Fruit fly (Drosophila melanogaster) whole organism, embryonic: ENCODE measurements around the gene Tom70.
A peak's percentile ranks its signal among the peaks of the same experiment; 100 is the strongest.

Source experiments
- B-H1 ChIP-seq: fragments of 200-800 bp; sonication (Bioruptor generic); IDR thresholded peaks from 3 replicates; pipeline ENCODE4 v1.3.6; 2022; ENCODE audit warnings: missing biosample characterization, missing genetic modification characterization
- CG11093 ChIP-seq: fragments of 200-800 bp; sonication (Bioruptor generic); IDR thresholded peaks from 3 replicates; pipeline ENCODE4 v1.3.6; 2022; ENCODE audit warnings: missing biosample characterization, missing genetic modification characterization
- CG12219 ChIP-seq: fragments of 200-800 bp; sonication (Bioruptor generic); optimal IDR thresholded peaks from 3 replicates; lab custom pipeline; 2018; ENCODE audit warnings: missing biosample characterization, mild to moderate bottlenecking, missing genetic modification characterization
- CG12744 ChIP-seq: fragments of 200-800 bp; sonication (Bioruptor generic); optimal IDR thresholded peaks from 2 replicates; lab custom pipeline; 2016; ENCODE audit warnings: missing biosample characterization, missing genetic modification characterization
- CG17385 ChIP-seq: fragments of 200-800 bp; sonication (Bioruptor generic); optimal IDR thresholded peaks from 3 replicates; lab custom pipeline; 2018; ENCODE audit warnings: missing biosample characterization, mild to moderate bottlenecking, missing genetic modification characterization
- CG1792 ChIP-seq: fragments of 200-800 bp; sonication (Bioruptor generic); optimal IDR thresholded peaks from 2 replicates; lab custom pipeline; 2016; ENCODE audit warnings: missing biosample characterization, missing genetic modification characterization
- CG18011 ChIP-seq: fragments of 200-800 bp; sonication (Bioruptor generic); optimal IDR thresholded peaks from 2 replicates; lab custom pipeline; 2017; ENCODE audit warnings: missing biosample characterization, missing genetic modification characterization, mild to moderate bottlenecking, moderate library complexity, missing genotype
- CG32772 ChIP-seq: fragments of 200-800 bp; sonication (Bioruptor generic); IDR thresholded peaks from 2 replicates; pipeline ENCODE4 v1.3.6; 2022; ENCODE audit warnings: missing biosample characterization, missing genetic modification characterization
- CG34422 ChIP-seq: fragments of 200-800 bp; sonication (Bioruptor generic); IDR thresholded peaks from 3 replicates; pipeline ENCODE4 v1.3.6; 2022; ENCODE audit warnings: missing biosample characterization, missing genetic modification characterization
- CG3726 ChIP-seq: fragments of 200-800 bp; sonication (Bioruptor generic); IDR thresholded peaks from 3 replicates; pipeline ENCODE4, ENCODE4 v1.3.6; 2022; ENCODE audit warnings: missing biosample characterization, missing genetic modification characterization
- CG6654 ChIP-seq: fragments of 200-800 bp; sonication (Bioruptor generic); optimal IDR thresholded peaks from 2 replicates; lab custom pipeline; 2017; ENCODE audit warnings: missing biosample characterization, mild to moderate bottlenecking, missing genetic modification characterization
- CG7372 ChIP-seq: fragments of 200-800 bp; sonication (Bioruptor generic); IDR thresholded peaks from 2 replicates; pipeline ENCODE4 v1.3.6; 2022; ENCODE audit warnings: missing biosample characterization, missing genetic modification characterization
- CoRest ChIP-seq: fragments of 200-800 bp; sonication (Bioruptor generic); optimal IDR thresholded peaks from 3 replicates; lab custom pipeline; 2018; ENCODE audit warnings: missing biosample characterization, mild to moderate bottlenecking, missing genetic modification characterization, moderate library complexity
- Dll ChIP-seq: fragments of 200-800 bp; sonication (Bioruptor generic); IDR thresholded peaks from 4 replicates; pipeline ENCODE4 v1.3.6; 2022; ENCODE audit warnings: missing biosample characterization, missing genetic modification characterization; ENCODE audit not compliant: partially characterized antibody
- Doc3 ChIP-seq: fragments of 200-800 bp; sonication (Bioruptor generic); IDR thresholded peaks from 3 replicates; pipeline ENCODE4 v1.3.6; 2022; ENCODE audit warnings: missing biosample characterization, missing genetic modification characterization; ENCODE audit not compliant: partially characterized antibody
- Ets65A ChIP-seq: fragments of 200-800 bp; sonication (Bioruptor generic); peaks from one replicate; lab custom pipeline; 2016; ENCODE audit warnings: missing biosample characterization, missing genetic modification characterization
- HLH4C ChIP-seq: fragments of 200-800 bp; sonication (Bioruptor generic); IDR thresholded peaks from 3 replicates; pipeline ENCODE4 v1.3.6; 2022; ENCODE audit warnings: missing biosample characterization, missing genetic modification characterization; ENCODE audit not compliant: partially characterized antibody
- Hmr ChIP-seq: fragments of 200-800 bp; sonication (Bioruptor generic); optimal IDR thresholded peaks from 3 replicates; lab custom pipeline; 2017; ENCODE audit warnings: mild to moderate bottlenecking, missing biosample characterization, missing genetic modification reagents, missing genetic modification characterization
- MBD-R2 ChIP-seq: fragments of 200-800 bp; sonication (Bioruptor generic); IDR thresholded peaks from 2 replicates; pipeline ENCODE4 v1.3.6; 2022; ENCODE audit warnings: missing biosample characterization, missing genetic modification characterization
- Max ChIP-seq: fragments of 200-800 bp; sonication (Bioruptor generic); optimal IDR thresholded peaks from 2 replicates; lab custom pipeline; 2016; ENCODE audit warnings: missing biosample characterization, mild to moderate bottlenecking, missing genetic modification characterization
- Neu2 ChIP-seq: fragments of 200-800 bp; sonication (Bioruptor generic); optimal IDR thresholded peaks from 3 replicates; lab custom pipeline; 2016; ENCODE audit warnings: missing biosample characterization, missing genetic modification characterization, borderline replicate concordance
- Opbp ChIP-seq: fragments of 200-800 bp; sonication (Bioruptor generic); IDR thresholded peaks from 3 replicates; pipeline ENCODE4 v1.3.6; 2022; ENCODE audit warnings: missing biosample characterization, missing genetic modification characterization; ENCODE audit not compliant: partially characterized antibody
- Scr ChIP-seq: fragments of 200-800 bp; sonication (Bioruptor generic); IDR thresholded peaks from 2 replicates; pipeline ENCODE4 v1.3.6; 2022; ENCODE audit warnings: missing biosample characterization, missing genetic modification characterization; ENCODE audit not compliant: partially characterized antibody
- Trl ChIP-seq, 3 experiments: fragments of >200 bp in 2 of 3; fragments of 200-800 bp in 1 of 3; sonication (Bioruptor generic) in 1 of 3; optimal IDR thresholded peaks; 2 replicates in 1 of 3; 3 replicates in 2 of 3; lab custom pipeline; 2016 to 2017; ENCODE audit warnings: missing biosample characterization in 1 of 3, missing genetic modification characterization in 1 of 3
- bowl ChIP-seq: fragments of 200-800 bp; sonication (Bioruptor generic); IDR thresholded peaks from 2 replicates; pipeline ENCODE4 v1.3.6; 2022; ENCODE audit warnings: missing biosample characterization, missing genetic modification characterization
- bsh ChIP-seq, 2 experiments: fragments of 200-800 bp; sonication (Bioruptor generic); optimal IDR thresholded peaks; 2 replicates each; lab custom pipeline; 2017 to 2018; ENCODE audit warnings: mild to moderate bottlenecking in 2 of 2, missing biosample characterization in 2 of 2, missing genetic modification characterization in 2 of 2, moderate library complexity in 1 of 2
- cad ChIP-seq: fragments of >200 bp; optimal IDR thresholded peaks from 2 replicates; lab custom pipeline; 2017; ENCODE audit warnings: missing biosample characterization, missing genetic modification characterization
- crol ChIP-seq: fragments of 200-800 bp; sonication (Bioruptor generic); IDR thresholded peaks from 2 replicates; pipeline ENCODE4 v1.3.6; 2022; ENCODE audit warnings: missing biosample characterization, missing genetic modification characterization
- ftz-f1 ChIP-seq: fragments of 200-800 bp; sonication (Bioruptor generic); optimal IDR thresholded peaks from 2 replicates; lab custom pipeline; 2016; ENCODE audit warnings: missing biosample characterization, missing genetic modification characterization
- fu2 ChIP-seq: fragments of 200-800 bp; sonication (Bioruptor generic); optimal IDR thresholded peaks from 2 replicates; lab custom pipeline; 2016; ENCODE audit warnings: missing biosample characterization, missing genetic modification characterization
- gfzf ChIP-seq: fragments of 200-800 bp; sonication (Bioruptor generic); optimal IDR thresholded peaks from 2 replicates; lab custom pipeline; 2016; ENCODE audit warnings: missing biosample characterization, mild to moderate bottlenecking, missing genetic modification characterization, moderate library complexity
- hb ChIP-seq: fragments of 200-800 bp; sonication (Bioruptor generic); IDR thresholded peaks from 3 replicates; pipeline ENCODE4 v1.3.6; 2022; ENCODE audit warnings: missing biosample characterization, missing genetic modification characterization; ENCODE audit not compliant: partially characterized antibody
- hkb ChIP-seq, 2 experiments: fragments of 200-800 bp in 1 of 2; fragments of >200 bp in 1 of 2; sonication (Bioruptor generic) in 1 of 2; IDR thresholded peaks in 1 of 2; optimal IDR thresholded peaks in 1 of 2; 2 replicates each; pipeline versions ENCODE4 v1.3.6 to Lab custom; 2017 to 2022; ENCODE audit warnings: missing biosample characterization in 1 of 2, missing genetic modification characterization in 1 of 2
- jumu ChIP-seq: fragments of 200-800 bp; sonication (Bioruptor generic); optimal IDR thresholded peaks from 3 replicates; lab custom pipeline; 2016; ENCODE audit warnings: missing biosample characterization, missing genetic modification characterization
- knrl ChIP-seq: fragments of 200-800 bp; sonication (Bioruptor generic); IDR thresholded peaks from 3 replicates; pipeline ENCODE4 v1.3.6; 2022; ENCODE audit warnings: missing biosample characterization, missing genetic modification characterization; ENCODE audit not compliant: partially characterized antibody
- luna ChIP-seq: fragments of 200-800 bp; sonication (Bioruptor generic); optimal IDR thresholded peaks from 2 replicates; lab custom pipeline; 2016; ENCODE audit warnings: missing biosample characterization, missing genetic modification characterization
- onecut ChIP-seq: fragments of 200-800 bp; sonication (Bioruptor generic); IDR thresholded peaks from 2 replicates; pipeline ENCODE4 v1.3.6; 2022; ENCODE audit warnings: missing biosample characterization, missing genetic modification characterization
- phol ChIP-seq: fragments of 200-800 bp; sonication (Bioruptor generic); optimal IDR thresholded peaks from 3 replicates; lab custom pipeline; 2018; ENCODE audit warnings: missing biosample characterization, mild to moderate bottlenecking, missing genetic modification characterization, moderate library complexity
- pum ChIP-seq: fragments of 200-800 bp; sonication (Bioruptor generic); optimal IDR thresholded peaks from 2 replicates; lab custom pipeline; 2016; ENCODE audit warnings: missing biosample characterization, missing genetic modification characterization
- slou ChIP-seq: fragments of 200-800 bp; sonication (Bioruptor generic); optimal IDR thresholded peaks from 3 replicates; lab custom pipeline; 2016; ENCODE audit warnings: missing biosample characterization, missing genetic modification characterization
- sug ChIP-seq: fragments of 200-800 bp; optimal IDR thresholded peaks from 2 replicates; lab custom pipeline; 2019; ENCODE audit warnings: missing biosample characterization, mild to moderate bottlenecking, missing genetic modification characterization, moderate library complexity
- tll ChIP-seq, 2 experiments: fragments of 200-800 bp in 1 of 2; fragments of >200 bp in 1 of 2; sonication (Bioruptor generic) in 1 of 2; optimal IDR thresholded peaks; 2 replicates each; lab custom pipeline; 2017 to 2019; ENCODE audit warnings: missing biosample characterization in 2 of 2, missing genetic modification characterization in 2 of 2, mild to moderate bottlenecking in 1 of 2, moderate library complexity in 1 of 2
- ttk ChIP-seq: fragments of 200-800 bp; sonication (Bioruptor generic); IDR thresholded peaks from 2 replicates; pipeline ENCODE4 v2.1.2; 2022; ENCODE audit warnings: missing biosample characterization, missing genetic modification characterization
- usp ChIP-seq: fragments of >200 bp; optimal IDR thresholded peaks from 2 replicates; lab custom pipeline; 2017; ENCODE audit warnings: missing biosample characterization, missing genetic modification characterization
- vfl ChIP-seq: fragments of 200-800 bp; sonication (Bioruptor generic); optimal IDR thresholded peaks from 2 replicates; lab custom pipeline; 2016; ENCODE audit warnings: missing biosample characterization, missing genetic modification characterization
- z ChIP-seq: fragments of 200-800 bp; sonication (Bioruptor generic); IDR thresholded peaks from 3 replicates; pipeline ENCODE4 v1.3.6; 2022; ENCODE audit warnings: missing biosample characterization, missing genetic modification characterization
- zen ChIP-seq: fragments of 200-800 bp; sonication (Bioruptor generic); optimal IDR thresholded peaks from 3 replicates; lab custom pipeline; 2018; ENCODE audit warnings: missing biosample characterization, mild to moderate bottlenecking, missing genetic modification characterization, moderate library complexity
- zen2 ChIP-seq: fragments of 200-800 bp; sonication (Bioruptor generic); IDR thresholded peaks from 3 replicates; pipeline ENCODE4 v1.3.6; 2022; ENCODE audit warnings: missing biosample characterization, missing genetic modification characterization; ENCODE audit not compliant: partially characterized antibody

Gene Tom70

DNA sequence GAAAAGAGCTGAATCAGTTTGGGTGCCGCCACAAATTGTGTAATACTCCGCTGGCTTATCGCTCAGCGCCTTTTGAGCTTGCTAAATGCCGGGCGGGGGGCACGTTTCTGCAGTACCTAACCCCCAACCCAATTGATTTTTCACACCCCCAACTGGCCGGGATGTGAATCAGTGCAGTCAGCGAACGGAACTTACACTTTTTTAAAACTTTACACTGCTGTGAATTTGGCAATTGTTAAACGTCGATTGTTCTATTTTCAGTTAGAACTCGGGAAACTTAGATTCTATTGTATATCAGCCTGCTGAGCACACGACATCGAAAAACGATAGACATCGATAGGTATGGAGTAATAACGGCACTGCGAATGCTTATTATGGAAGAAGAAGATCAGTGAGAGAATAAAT, at the start of gene Tom70 (continued):
- TF ChIP-seq hkb (optimal IDR thresholded peaks at IDR 0.05; lab: Kevin White, UChicago), result no peak
- TF ChIP-seq hkb (GFP tag; IDR thresholded peaks at IDR 0.05; lab: Robert Waterston, UW), result no peak
- peak; percentile 87 for TF ChIP-seq onecut
- peak; percentile 54; the same call in 1 of the 3 replicates for TF ChIP-seq HLH4C (GFP tag; lab: Robert Waterston, UW)
- TF ChIP-seq luna, result no peak
- no peak for TF ChIP-seq pum (GFP tag; lab: Kevin White, UChicago)
- 0 out of 2 replicates have a peak, but pooled peaks have one; percentile 10 for TF ChIP-seq crol (GFP tag; lab: Robert Waterston, UW)
- TF ChIP-seq sug (tag; lab: Kevin White, UChicago), result peak; percentile 88
- no peak for TF ChIP-seq CG12744 (GFP tag; lab: Kevin White, UChicago)
- TF ChIP-seq MBD-R2 (GFP tag; lab: Robert Waterston, UW), result peak; percentile 76
- no peak for TF ChIP-seq usp
- no peak for TF ChIP-seq CG11093 (GFP tag; lab: Robert Waterston, UW)
- TF ChIP-seq slou, result no peak
- TF ChIP-seq knrl (GFP tag; lab: Robert Waterston, UW), result peak; percentile 47; the same call in 1 of the 3 replicates
- peak; percentile 8 for TF ChIP-seq Max (GFP tag; lab: Kevin White, UChicago)
- TF ChIP-seq ttk, result no peak
- no peak for TF ChIP-seq CG12219 (GFP tag; lab: Kevin White, UChicago)
- peak; percentile 58 for TF ChIP-seq Scr (GFP tag; lab: Robert Waterston, UW)
- TF ChIP-seq CG18011 (GFP tag; lab: Kevin White, UChicago), result no peak
- TF ChIP-seq Trl (optimal IDR thresholded peaks at IDR 0.05; lab: Kevin White, UChicago), result no peak
- TF ChIP-seq Trl (GFP tag; optimal IDR thresholded peaks at IDR 0.05; lab: Kevin White, UChicago), result no peak
- TF ChIP-seq Neu2 (GFP tag; lab: Kevin White, UChicago), result no peak
- no peak for TF ChIP-seq CG32772
- no peak for TF ChIP-seq Ets65A (GFP tag; lab: Kevin White, UChicago)
- no peak for TF ChIP-seq ftz-f1
- TF ChIP-seq vfl (GFP tag; lab: Kevin White, UChicago), result no peak
- TF ChIP-seq zen2 (GFP tag; lab: Robert Waterston, UW), result peak; percentile 34; the same call in 1 of the 3 replicates
- no peak for TF ChIP-seq z (GFP tag; lab: Robert Waterston, UW)
- no peak for TF ChIP-seq fu2 (GFP tag; lab: Kevin White, UChicago)
- no peak for TF ChIP-seq CG1792
- peak; percentile 3 for TF ChIP-seq phol
- no peak for TF ChIP-seq CG7372
- TF ChIP-seq Doc3, result peak; percentile 44; the same call in 1 of the 3 replicates
- TF ChIP-seq jumu (GFP tag; lab: Kevin White, UChicago), result no peak
- TF ChIP-seq CG17385 (GFP tag; lab: Kevin White, UChicago), result peak; percentile 96
- TF ChIP-seq Opbp (GFP tag; lab: Robert Waterston, UW), result 0 out of 3 replicates have a peak, but pooled peaks have one; percentile 30
- TF ChIP-seq Dll (GFP tag; lab: Robert Waterston, UW), result peak; percentile 63; the same call in 3 of the 4 replicates
- peak; percentile 3 for TF ChIP-seq gfzf
- no peak for TF ChIP-seq CoRest (tag; lab: Kevin White, UChicago)
- TF ChIP-seq CG3726 (GFP tag; lab: Robert Waterston, UW), result no peak
- peak; percentile 75; the same call in 1 of the 3 replicates for TF ChIP-seq CG34422 (GFP tag; lab: Robert Waterston, UW)

DNA sequence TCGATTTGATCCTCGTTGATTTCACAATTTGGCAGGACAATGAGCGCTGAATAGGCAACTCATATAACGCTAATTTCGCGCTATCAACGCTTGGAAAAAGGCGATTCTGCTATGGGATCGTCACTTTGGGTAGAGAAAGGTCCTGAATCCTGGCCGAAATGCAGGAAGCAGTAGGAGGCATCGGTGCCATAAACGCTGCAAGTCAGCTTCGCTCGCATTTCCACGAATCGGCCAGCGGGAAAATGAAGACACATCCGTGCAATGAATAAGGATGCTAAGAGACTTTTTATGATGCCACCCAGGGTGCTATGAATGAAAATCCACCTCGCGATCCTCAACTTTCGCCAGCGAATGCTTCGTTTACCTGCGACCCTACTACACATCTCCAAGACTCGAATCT, 49.1 kb upstream of the Tom70 start:
- TF ChIP-seq hb (GFP tag; lab: Robert Waterston, UW) (no peak), B-H1 (GFP tag; lab: Robert Waterston, UW) (no peak), tll (GFP tag; optimal IDR thresholded peaks at IDR 0.05; lab: Kevin White, UChicago) (peak in 1 of 2 experiments; percentile 69), Hmr (GFP tag; lab: Kevin White, UChicago) (no peak), bsh (GFP tag; optimal IDR thresholded peaks at IDR 0.05; lab: Kevin White, UChicago) (no peak), CG6654 (GFP tag; lab: Kevin White, UChicago) (no peak), bowl (GFP tag; lab: Robert Waterston, UW) (no peak), zen (tag; lab: Kevin White, UChicago) (peak; percentile 39), cad (GFP tag; lab: Kevin White, UChicago) (peak; percentile 98)
